Fruit fly (Drosophila melanogaster) whole organism, embryonic: ENCODE data around the gene CG4594.

ENCODE experiments used
- Awh ChIP-seq: fragments of 200-800 bp; sonication (Bioruptor generic); IDR thresholded peaks from 2 replicates; pipeline ENCODE4, ENCODE4 v1.3.6; 2022; ENCODE audit warnings: missing biosample characterization, missing genetic modification characterization
- B-H2 ChIP-seq: fragments of 200-800 bp; sonication (Bioruptor generic); optimal IDR thresholded peaks from 2 replicates; lab custom pipeline; 2018; ENCODE audit warnings: missing biosample characterization, mild to moderate bottlenecking, missing genetic modification characterization
- CG1024 ChIP-seq: fragments of 200-800 bp; sonication (Bioruptor generic); IDR thresholded peaks from 2 replicates; pipeline ENCODE4 v1.3.6; 2022; ENCODE audit warnings: missing biosample characterization, missing genetic modification characterization
- CG10979 ChIP-seq: fragments of 200-800 bp; sonication (Bioruptor generic); optimal IDR thresholded peaks from 2 replicates; lab custom pipeline; 2018; ENCODE audit warnings: missing biosample characterization, mild to moderate bottlenecking, missing genetic modification characterization, moderate library complexity
- CG11723 ChIP-seq: fragments of 200-800 bp; sonication (Bioruptor generic); optimal IDR thresholded peaks from 2 replicates; lab custom pipeline; 2017; ENCODE audit warnings: missing biosample characterization, mild to moderate bottlenecking, missing genetic modification characterization
- CG14441 ChIP-seq: fragments of 200-800 bp; sonication (Bioruptor generic); IDR thresholded peaks from 2 replicates; pipeline ENCODE4 v1.3.6; 2022; ENCODE audit warnings: missing biosample characterization, missing genetic modification characterization
- CG14667 ChIP-seq: fragments of 200-800 bp; sonication (Bioruptor generic); IDR thresholded peaks from 2 replicates; pipeline ENCODE4 v1.3.6; 2022; ENCODE audit warnings: missing biosample characterization, missing genetic modification characterization
- CG15514 ChIP-seq: fragments of 200-800 bp; sonication (Bioruptor generic); optimal IDR thresholded peaks from 3 replicates; lab custom pipeline; 2017; ENCODE audit warnings: missing biosample characterization, missing genetic modification characterization, mild to moderate bottlenecking, moderate library complexity, missing genetic modification reagents
- CG16813 ChIP-seq: fragments of 200-800 bp; sonication (Bioruptor generic); IDR thresholded peaks from 3 replicates; pipeline ENCODE4 v1.3.6; 2022; ENCODE audit warnings: missing biosample characterization, missing genetic modification characterization; ENCODE audit not compliant: partially characterized antibody
- CG17359 ChIP-seq: fragments of 200-800 bp; sonication (Bioruptor generic); optimal IDR thresholded peaks from 3 replicates; lab custom pipeline; 2018; ENCODE audit warnings: missing biosample characterization, mild to moderate bottlenecking, missing genetic modification characterization, moderate library complexity
- CG17385 ChIP-seq: fragments of 200-800 bp; sonication (Bioruptor generic); optimal IDR thresholded peaks from 3 replicates; lab custom pipeline; 2018; ENCODE audit warnings: missing biosample characterization, mild to moderate bottlenecking, missing genetic modification characterization
- CG17912 ChIP-seq: fragments of 200-800 bp; sonication (Bioruptor generic); optimal IDR thresholded peaks from 2 replicates; lab custom pipeline; 2018; ENCODE audit warnings: missing biosample characterization, mild to moderate bottlenecking, missing genetic modification characterization
- CG32767 ChIP-seq: fragments of 200-800 bp; sonication (Bioruptor generic); IDR thresholded peaks from 2 replicates; pipeline ENCODE4 v1.3.6; 2022; ENCODE audit warnings: missing biosample characterization, missing genetic modification characterization
- CG33213 ChIP-seq: fragments of 200-800 bp; sonication (Bioruptor generic); optimal IDR thresholded peaks from 3 replicates; lab custom pipeline; 2016; ENCODE audit warnings: missing biosample characterization, missing genetic modification characterization
- CG34376 ChIP-seq: fragments of 200-800 bp; sonication (Bioruptor generic); optimal IDR thresholded peaks from 2 replicates; lab custom pipeline; 2018; ENCODE audit warnings: missing biosample characterization, mild to moderate bottlenecking, missing genetic modification characterization
- CG5245 ChIP-seq: fragments of 200-800 bp; sonication (Bioruptor generic); optimal IDR thresholded peaks from 3 replicates; lab custom pipeline; 2016; ENCODE audit warnings: missing biosample characterization, missing genetic modification characterization
- CG8944 ChIP-seq: fragments of 200-800 bp; sonication (Bioruptor generic); optimal IDR thresholded peaks from 3 replicates; lab custom pipeline; 2016; ENCODE audit warnings: missing biosample characterization, missing genetic modification characterization
- CG9437 ChIP-seq: fragments of 200-800 bp; sonication (Bioruptor generic); optimal IDR thresholded peaks from 2 replicates; lab custom pipeline; 2018; ENCODE audit warnings: missing biosample characterization, mild to moderate bottlenecking, missing genetic modification characterization
- CG9727 ChIP-seq: fragments of 200-800 bp; sonication (Bioruptor generic); optimal IDR thresholded peaks from 3 replicates; lab custom pipeline; 2017; ENCODE audit warnings: missing biosample characterization, mild to moderate bottlenecking, missing genetic modification characterization
- CG9932 ChIP-seq: fragments of 200-800 bp; sonication (Bioruptor generic); IDR thresholded peaks from 2 replicates; pipeline ENCODE4 v1.3.6; 2022; ENCODE audit warnings: missing biosample characterization, missing genetic modification characterization
- CTCF ChIP-seq: fragments of 200-800 bp; sonication (Bioruptor generic); optimal IDR thresholded peaks from 2 replicates; lab custom pipeline; 2017; ENCODE audit warnings: missing biosample characterization, mild to moderate bottlenecking, missing genetic modification characterization, moderate library complexity
- Dbx ChIP-seq: fragments of 200-800 bp; sonication (Bioruptor generic); IDR thresholded peaks from 3 replicates; pipeline ENCODE4 v1.3.6; 2022; ENCODE audit warnings: missing biosample characterization, missing genetic modification characterization
- E2f2 ChIP-seq: fragments of 200-800 bp; sonication (Bioruptor generic); IDR thresholded peaks from 2 replicates; pipeline ENCODE4 v1.3.6; 2022; ENCODE audit warnings: missing biosample characterization, missing genetic modification characterization
- Eip74EF ChIP-seq, 2 experiments: fragments of 200-800 bp in 1 of 2; fragments of >200 bp in 1 of 2; sonication (Bioruptor generic) in 1 of 2; optimal IDR thresholded peaks; 2 replicates each; lab custom pipeline; 2017 to 2019; ENCODE audit warnings: missing biosample characterization in 2 of 2, missing genetic modification characterization in 2 of 2, mild to moderate bottlenecking in 1 of 2, moderate library complexity in 1 of 2
- HLH54F ChIP-seq: fragments of 200-800 bp; sonication (Bioruptor generic); optimal IDR thresholded peaks from 3 replicates; lab custom pipeline; 2016; ENCODE audit warnings: missing biosample characterization, missing genetic modification characterization
- Hand ChIP-seq: fragments of 200-800 bp; sonication (Bioruptor generic); optimal IDR thresholded peaks from 2 replicates; lab custom pipeline; 2017; ENCODE audit warnings: mild to moderate bottlenecking, missing biosample characterization, missing genetic modification reagents, missing genetic modification characterization
- Hey ChIP-seq: fragments of 200-800 bp; sonication (Bioruptor generic); optimal IDR thresholded peaks from 3 replicates; lab custom pipeline; 2018; ENCODE audit warnings: missing biosample characterization, mild to moderate bottlenecking, missing genetic modification characterization
- Hr3 ChIP-seq: fragments of 200-800 bp; sonication (Bioruptor generic); optimal IDR thresholded peaks from 3 replicates; lab custom pipeline; 2016; ENCODE audit warnings: missing biosample characterization, missing genetic modification characterization
- Max ChIP-seq: fragments of 200-800 bp; sonication (Bioruptor generic); optimal IDR thresholded peaks from 2 replicates; lab custom pipeline; 2016; ENCODE audit warnings: missing biosample characterization, mild to moderate bottlenecking, missing genetic modification characterization
- Mes4 ChIP-seq: fragments of 200-800 bp; sonication (Bioruptor generic); optimal IDR thresholded peaks from 2 replicates; lab custom pipeline; 2016; ENCODE audit warnings: missing biosample characterization, missing genetic modification characterization
- Optix ChIP-seq: fragments of 200-800 bp; sonication (Bioruptor generic); IDR thresholded peaks from 3 replicates; pipeline ENCODE4 v1.3.6; 2022; ENCODE audit warnings: missing biosample characterization, missing genetic modification characterization
- Vsx1 ChIP-seq: fragments of 200-800 bp; sonication (Bioruptor generic); optimal IDR thresholded peaks from 2 replicates; lab custom pipeline; 2017; ENCODE audit warnings: missing biosample characterization, mild to moderate bottlenecking, missing genetic modification characterization, missing genetic modification reagents
- amos ChIP-seq: fragments of 200-800 bp; sonication (Bioruptor generic); IDR thresholded peaks from 2 replicates; pipeline ENCODE4 v1.3.6; 2022; ENCODE audit warnings: missing biosample characterization, missing genetic modification characterization; ENCODE audit not compliant: partially characterized antibody
- bigmax ChIP-seq: fragments of 200-800 bp; sonication (Bioruptor generic); optimal IDR thresholded peaks from 2 replicates; lab custom pipeline; 2018; ENCODE audit warnings: missing biosample characterization, mild to moderate bottlenecking, missing genetic modification characterization
- bowl ChIP-seq: fragments of 200-800 bp; sonication (Bioruptor generic); IDR thresholded peaks from 2 replicates; pipeline ENCODE4 v1.3.6; 2022; ENCODE audit warnings: missing biosample characterization, missing genetic modification characterization
- bsh ChIP-seq, 2 experiments: fragments of 200-800 bp; sonication (Bioruptor generic); optimal IDR thresholded peaks; 2 replicates each; lab custom pipeline; 2017 to 2018; ENCODE audit warnings: mild to moderate bottlenecking in 2 of 2, missing biosample characterization in 2 of 2, missing genetic modification characterization in 2 of 2, moderate library complexity in 1 of 2
- dati ChIP-seq: fragments of 200-800 bp; sonication (Bioruptor generic); IDR thresholded peaks from 2 replicates; pipeline ENCODE4 v1.3.6; 2022; ENCODE audit warnings: missing biosample characterization, missing genetic modification characterization
- dm ChIP-seq: fragments of 200-800 bp; sonication (Bioruptor generic); optimal IDR thresholded peaks from 3 replicates; lab custom pipeline; 2016; ENCODE audit warnings: missing biosample characterization, missing genetic modification characterization
- dmrt11E ChIP-seq: fragments of 200-800 bp; sonication (Bioruptor generic); optimal IDR thresholded peaks from 3 replicates; lab custom pipeline; 2018; ENCODE audit warnings: missing biosample characterization, mild to moderate bottlenecking, missing genetic modification characterization, moderate library complexity
- dysf ChIP-seq: fragments of 200-800 bp; sonication (Bioruptor generic); IDR thresholded peaks from 3 replicates; pipeline ENCODE4 v1.3.6; 2022; ENCODE audit warnings: missing biosample characterization, missing genetic modification characterization
- jing ChIP-seq: fragments of 200-800 bp; sonication (Bioruptor generic); optimal IDR thresholded peaks from 2 replicates; lab custom pipeline; 2018; ENCODE audit warnings: missing biosample characterization, mild to moderate bottlenecking, missing genetic modification characterization
- klu ChIP-seq: fragments of 200-800 bp; sonication (Bioruptor generic); IDR thresholded peaks from 2 replicates; pipeline ENCODE4 v1.3.6; 2022; ENCODE audit warnings: missing biosample characterization, missing genetic modification characterization
- kni ChIP-seq: fragments of 200-800 bp; sonication (Bioruptor generic); optimal IDR thresholded peaks from 3 replicates; lab custom pipeline; 2017; ENCODE audit warnings: mild to moderate bottlenecking, missing biosample characterization, missing genetic modification reagents, missing genetic modification characterization
- lov ChIP-seq, 2 experiments: fragments of 200-800 bp in 1 of 2; fragments of >200 bp in 1 of 2; sonication (Bioruptor generic) in 1 of 2; IDR thresholded peaks in 1 of 2; optimal IDR thresholded peaks in 1 of 2; 2 replicates in 1 of 2; 3 replicates in 1 of 2; pipeline versions ENCODE4 v1.3.6 to Lab custom; 2017 to 2022; ENCODE audit warnings: missing biosample characterization in 1 of 2, missing genetic modification characterization in 1 of 2
- mam ChIP-seq: fragments of 200-800 bp; sonication (Bioruptor generic); optimal IDR thresholded peaks from 3 replicates; lab custom pipeline; 2016; ENCODE audit warnings: missing biosample characterization, missing genetic modification characterization
- pho ChIP-seq: fragments of 200-800 bp; sonication (Bioruptor generic); optimal IDR thresholded peaks from 2 replicates; lab custom pipeline; 2016; ENCODE audit warnings: missing biosample characterization, missing genetic modification characterization
- rib ChIP-seq: fragments of 200-800 bp; sonication (Bioruptor generic); IDR thresholded peaks from 2 replicates; pipeline ENCODE4 v1.3.6; 2022; ENCODE audit warnings: missing biosample characterization, missing genetic modification characterization
- so ChIP-seq: fragments of 200-800 bp; sonication (Bioruptor generic); IDR thresholded peaks from 3 replicates; pipeline ENCODE4 v1.3.6; 2022; ENCODE audit warnings: missing biosample characterization, missing genetic modification characterization
- stwl ChIP-seq: fragments of 200-800 bp; sonication (Bioruptor generic); optimal IDR thresholded peaks from 3 replicates; lab custom pipeline; 2018; ENCODE audit warnings: missing biosample characterization, mild to moderate bottlenecking, missing genetic modification characterization, moderate library complexity
- wek ChIP-seq: fragments of 200-800 bp; sonication (Bioruptor generic); optimal IDR thresholded peaks from 3 replicates; lab custom pipeline; 2018; ENCODE audit warnings: missing biosample characterization, mild to moderate bottlenecking, missing genetic modification characterization, moderate library complexity

The CG4594 gene

dm6 chr2L:9954119-9954518 lies 34.2 kb downstream of the CG4594 start, which contains the start of the genes CG13126 and CG4709 (continued):
- TF ChIP-seq Awh (GFP tag; lab: Robert Waterston, UW): peak; percentile 89
- peak; percentile 84 for TF ChIP-seq B-H2
- peak; percentile 88 for TF ChIP-seq CG32767 (GFP tag; lab: Robert Waterston, UW)
- peak; percentile 6 for TF ChIP-seq HLH54F (GFP tag; lab: Kevin White, UChicago)
- TF ChIP-seq CG9437 (GFP tag; lab: Kevin White, UChicago): peak; percentile 82
- no peak for TF ChIP-seq bigmax
- peak; percentile 95 for TF ChIP-seq CG17359 (tag; lab: Kevin White, UChicago)
- peak; percentile 10; the same call in 1 of the 2 replicates for TF ChIP-seq dati (GFP tag; lab: Robert Waterston, UW)
- peak; percentile 86 for TF ChIP-seq Vsx1 (GFP tag; lab: Kevin White, UChicago)
- peak; percentile 96 for TF ChIP-seq CG10979 (tag; lab: Kevin White, UChicago)
- TF ChIP-seq CG34376 (GFP tag; lab: Kevin White, UChicago): peak; percentile 72
- TF ChIP-seq CG33213 (GFP tag; lab: Kevin White, UChicago): peak; percentile 49
- no peak for TF ChIP-seq kni (GFP tag; lab: Kevin White, UChicago)
- peak; percentile 30 for TF ChIP-seq CG8944 (GFP tag; lab: Kevin White, UChicago)
- TF ChIP-seq so (GFP tag; lab: Robert Waterston, UW): peak; percentile 77; the same call in 2 of the 3 replicates
- TF ChIP-seq Max: peak; percentile 92
- TF ChIP-seq Hand: peak; percentile 69
- TF ChIP-seq dmrt11E (tag; lab: Kevin White, UChicago): peak; percentile 94
- peak; percentile 92 for TF ChIP-seq dysf (GFP tag; lab: Robert Waterston, UW)
- peak; percentile 86 for TF ChIP-seq CG14441 (GFP tag; lab: Robert Waterston, UW)
- TF ChIP-seq Mes4 (GFP tag; lab: Kevin White, UChicago): no peak
- peak; percentile 84 for TF ChIP-seq CG17385 (GFP tag; lab: Kevin White, UChicago)
- no peak for TF ChIP-seq amos (GFP tag; lab: Robert Waterston, UW)
- TF ChIP-seq Eip74EF (GFP tag; optimal IDR thresholded peaks at IDR 0.05; lab: Kevin White, UChicago): peak in 1 of 2 experiments; percentile 94
- peak; percentile 41 for TF ChIP-seq jing (GFP tag; lab: Kevin White, UChicago)
- peak; percentile 90 for TF ChIP-seq CG9932 (GFP tag; lab: Robert Waterston, UW)
- TF ChIP-seq bowl (GFP tag; lab: Robert Waterston, UW): peak; percentile 49; the same call in 1 of the 2 replicates
- TF ChIP-seq wek (GFP tag; lab: Kevin White, UChicago): no peak
- no peak for TF ChIP-seq CG16813 (GFP tag; lab: Robert Waterston, UW)
- peak; percentile 87; the same call in 2 of the 3 replicates for TF ChIP-seq Dbx (GFP tag; lab: Robert Waterston, UW)
- TF ChIP-seq rib (GFP tag; lab: Robert Waterston, UW): peak; percentile 71; the same call in 1 of the 2 replicates
- TF ChIP-seq CG14667 (GFP tag; lab: Robert Waterston, UW): peak; percentile 84
- TF ChIP-seq CG9727 (GFP tag; lab: Kevin White, UChicago): peak; percentile 96
- peak; percentile 76 for TF ChIP-seq E2f2
- TF ChIP-seq dm (GFP tag; lab: Kevin White, UChicago): peak; percentile 20
- peak; percentile 66; the same call in 2 of the 3 replicates for TF ChIP-seq Optix (GFP tag; lab: Robert Waterston, UW)
- TF ChIP-seq CG17912 (GFP tag; lab: Kevin White, UChicago): peak; percentile 29
- TF ChIP-seq lov (optimal IDR thresholded peaks at IDR 0.05; lab: Kevin White, UChicago): no peak
- peak; percentile 68; the same call in 2 of the 3 replicates for TF ChIP-seq lov (GFP tag; IDR thresholded peaks at IDR 0.05; lab: Robert Waterston, UW)
- TF ChIP-seq bsh (GFP tag; optimal IDR thresholded peaks at IDR 0.05; lab: Kevin White, UChicago): peak; percentile 63 to 92
- peak; percentile 74 for TF ChIP-seq CG11723 (GFP tag; lab: Kevin White, UChicago)
- peak; percentile 86 for TF ChIP-seq CG15514 (GFP tag; lab: Kevin White, UChicago)
- peak; percentile 77 for TF ChIP-seq CG5245 (GFP tag; lab: Kevin White, UChicago)
- TF ChIP-seq CG1024: peak; percentile 66; the same call in 1 of the 2 replicates
- TF ChIP-seq Hr3 (GFP tag; lab: Kevin White, UChicago): peak; percentile 89
- no peak for TF ChIP-seq Hey
- peak; percentile 46 for TF ChIP-seq mam (GFP tag; lab: Kevin White, UChicago)
- no peak for TF ChIP-seq pho (GFP tag; lab: Kevin White, UChicago)
- peak; percentile 61 for TF ChIP-seq CTCF (GFP tag; lab: Kevin White, UChicago)
- peak; percentile 76; the same call in 1 of the 2 replicates for TF ChIP-seq klu (GFP tag; lab: Robert Waterston, UW)
- peak; percentile 81 for TF ChIP-seq stwl (tag; lab: Kevin White, UChicago)
